Worm (Caenorhabditis elegans): ENCODE measurements around the gene flr-1.

- no peak for TF ChIP-seq unc-130 (tag; optimal IDR thresholded peaks at IDR 0.05)
- no peak for TF ChIP-seq xbp-1 (tag; optimal IDR thresholded peaks at IDR 0.05)
- TF ChIP-seq alr-1 (tag; optimal IDR thresholded peaks at IDR 0.05; ENCODE audit: borderline replicate concordance): no peak
- TF ChIP-seq fkh-10 (GFP tag; optimal IDR thresholded peaks at IDR 0.05): no peak
- TF ChIP-seq unc-86 (tag; optimal IDR thresholded peaks at IDR 0.05): no peak
- no peak for TF ChIP-seq nhr-237 (tag; optimal IDR thresholded peaks at IDR 0.05)
- TF ChIP-seq nhr-76 (tag; optimal IDR thresholded peaks at IDR 0.05): no peak
These were observed 7.5 kb upstream of the flr-1 start, which contains the start of gene F02D10.2 for ce11 chrX:13463793-13464192.

Data from whole organism, L1 larva.